Worm (Caenorhabditis elegans) whole organism, L4 larva: Measurements from ENCODE around the gene F40G9.12.

Experiments used
- D1046.2 ChIP-seq: fragments of 200-800 bp; sonication (Bioruptor generic); IDR thresholded peaks from 2 replicates; pipeline ENCODE4 v1.3.6; 2022; ENCODE audit warnings: missing genetic modification characterization, missing compliant biosample characterization
- F37D6.2 ChIP-seq: sonication (generic microtip); optimal IDR thresholded peaks from 2 replicates; lab custom pipeline; 2016; ENCODE audit warnings: mild to moderate bottlenecking, missing genetic modification characterization, missing compliant biosample characterization
- F44E2.7 ChIP-seq: fragments of 200-800 bp; sonication (Bioruptor generic); IDR thresholded peaks from 2 replicates; pipeline ENCODE4 v2.1.2; 2022; ENCODE audit warnings: missing genetic modification characterization, missing compliant biosample characterization
- R02D3.7 ChIP-seq: fragments of 150-350 bp; sonication (generic microtip); optimal IDR thresholded peaks from 3 replicates; lab custom pipeline; 2014; ENCODE audit warnings: missing biosample characterization, missing genetic modification characterization
- T20F7.1 ChIP-seq: fragments of 200-800 bp; sonication (Bioruptor generic); optimal IDR thresholded peaks from 2 replicates; lab custom pipeline; 2018; ENCODE audit warnings: mild to moderate bottlenecking, missing genetic modification characterization, missing compliant biosample characterization
- T26A8.4 ChIP-seq: fragments of 200-800 bp; sonication (Bioruptor generic); IDR thresholded peaks from 2 replicates; pipeline ENCODE4 v1.3.6; 2022; ENCODE audit warnings: missing genetic modification characterization, missing compliant biosample characterization
- Y48G9A.11 ChIP-seq: fragments of 200-800 bp; sonication (Bioruptor generic); IDR thresholded peaks from 2 replicates; pipeline ENCODE4 v1.3.6; 2022; ENCODE audit warnings: missing genetic modification reagents, missing genetic modification characterization, missing compliant biosample characterization
- ZK337.2 ChIP-seq: fragments of 200-800 bp; sonication (Bioruptor generic); IDR thresholded peaks from 2 replicates; pipeline ENCODE4 v1.3.6; 2022; ENCODE audit warnings: missing genetic modification reagents, missing genetic modification characterization, missing compliant biosample characterization
- aha-1 ChIP-seq: fragments of 150-350 bp; peaks from one replicate; lab custom pipeline; 2014; ENCODE audit warnings: missing biosample characterization, missing genetic modification characterization
- aly-2 ChIP-seq: sonication (generic microtip); optimal IDR thresholded peaks from 2 replicates; lab custom pipeline; 2018; ENCODE audit warnings: missing biosample characterization, missing genetic modification characterization
- arid-1 ChIP-seq: fragments of 200-800 bp; sonication (Bioruptor generic); conservative IDR thresholded peaks from 2 replicates; pipeline ENCODE4 v1.3.6; 2022; ENCODE audit warnings: missing genetic modification reagents, missing genetic modification characterization, missing compliant biosample characterization
- ceh-82 ChIP-seq: sonication (generic microtip); optimal IDR thresholded peaks from 2 replicates; lab custom pipeline; 2017; ENCODE audit warnings: missing biosample characterization, missing genetic modification characterization
- ces-1 ChIP-seq: fragments of 150-350 bp; sonication (generic microtip); optimal IDR thresholded peaks from 4 replicates; lab custom pipeline; 2014; ENCODE audit warnings: missing biosample characterization, missing genetic modification reagents, missing genetic modification characterization
- ctbp-1 ChIP-seq: fragments of 200-800 bp; sonication (Bioruptor generic); IDR thresholded peaks from 2 replicates; pipeline ENCODE4 v1.3.6; 2022; ENCODE audit warnings: missing genetic modification reagents, missing genetic modification characterization, missing compliant biosample characterization
- daf-12 ChIP-seq: fragments of 150-350 bp; optimal IDR thresholded peaks from 2 replicates; lab custom pipeline; 2014; ENCODE audit warnings: missing biosample characterization, missing genetic modification reagents, missing genetic modification characterization
- daf-19 ChIP-seq: fragments of 200-800 bp; sonication (Bioruptor generic); conservative IDR thresholded peaks from 2 replicates; pipeline ENCODE4 v1.3.6; 2022; ENCODE audit warnings: missing genetic modification characterization, missing compliant biosample characterization
- dmd-9 ChIP-seq: fragments of 200-800 bp; sonication (Bioruptor generic); IDR thresholded peaks from 2 replicates; pipeline ENCODE4 v1.3.6; 2022; ENCODE audit warnings: missing genetic modification reagents, missing genetic modification characterization, missing compliant biosample characterization
- egl-43 ChIP-seq: fragments of 200-800 bp; sonication (Bioruptor generic); IDR thresholded peaks from 2 replicates; pipeline ENCODE4 v1.3.6; 2022; ENCODE audit warnings: missing genetic modification reagents, missing genetic modification characterization, missing compliant biosample characterization
- hlh-11 ChIP-seq: fragments of 200-800 bp; sonication (Bioruptor generic); optimal IDR thresholded peaks from 2 replicates; lab custom pipeline; 2018; ENCODE audit warnings: mild to moderate bottlenecking, missing genetic modification characterization, missing compliant biosample characterization
- hlh-30 ChIP-seq: sonication (generic microtip); optimal IDR thresholded peaks from 2 replicates; lab custom pipeline; 2017; ENCODE audit warnings: antibody characterized with exemption, mild to moderate bottlenecking, missing genetic modification characterization, missing compliant biosample characterization; ENCODE audit not compliant: insufficient read depth
- hmg-1.1 ChIP-seq: fragments of 200-800 bp; sonication (Bioruptor generic); IDR thresholded peaks from 2 replicates; pipeline ENCODE4 v1.3.6; 2022; ENCODE audit warnings: missing genetic modification reagents, missing genetic modification characterization, missing compliant biosample characterization
- jun-1 ChIP-seq: fragments of 150-350 bp; optimal IDR thresholded peaks from 2 replicates; lab custom pipeline; 2014; ENCODE audit warnings: missing biosample characterization, missing genetic modification reagents, missing genetic modification characterization
- lim-7 ChIP-seq: fragments of 200-800 bp; sonication (Bioruptor generic); IDR thresholded peaks from 2 replicates; pipeline ENCODE4 v1.3.6; 2022; ENCODE audit warnings: missing genetic modification characterization, missing compliant biosample characterization
- lin-1 ChIP-seq: fragments of 200-800 bp; sonication (Bioruptor generic); IDR thresholded peaks from 2 replicates; pipeline ENCODE4 v1.3.6; 2022; ENCODE audit warnings: missing genetic modification reagents, missing genetic modification characterization, missing compliant biosample characterization
- lin-13 ChIP-seq: fragments of 150-350 bp; optimal IDR thresholded peaks from 2 replicates; lab custom pipeline; 2014; ENCODE audit warnings: missing biosample characterization, missing genetic modification reagents, missing genetic modification characterization
- lsy-2 ChIP-seq, 2 experiments: fragments of 150-350 bp in 1 of 2; sonication (generic microtip) in 1 of 2; optimal IDR thresholded peaks; 2 replicates each; lab custom pipeline; 2014 to 2017; ENCODE audit warnings: missing biosample characterization in 2 of 2, missing genetic modification characterization in 2 of 2
- madf-5 ChIP-seq, 2 experiments: fragments of 200-800 bp; sonication (Bioruptor generic); IDR thresholded peaks; 2 replicates each; pipeline ENCODE4 v1.3.6; 2022; ENCODE audit warnings: missing compliant biosample characterization in 2 of 2, missing genetic modification characterization in 2 of 2
- mdt-29 ChIP-seq: fragments of 200-800 bp; sonication (Bioruptor generic); IDR thresholded peaks from 2 replicates; pipeline ENCODE4 v1.3.6; 2022; ENCODE audit warnings: missing genetic modification reagents, missing genetic modification characterization, missing compliant biosample characterization
- mep-1 ChIP-seq: fragments of 150-350 bp; sonication (generic microtip); optimal IDR thresholded peaks from 3 replicates; lab custom pipeline; 2014; ENCODE audit warnings: missing biosample characterization, missing genetic modification characterization
- mes-2 ChIP-seq: sonication (generic microtip); optimal IDR thresholded peaks from 2 replicates; lab custom pipeline; 2016; ENCODE audit warnings: missing genotype, mild to moderate bottlenecking, missing genetic modification characterization, missing compliant biosample characterization; ENCODE audit not compliant: poor library complexity, severe bottlenecking
- mxl-2 ChIP-seq: fragments of 200-800 bp; sonication (Bioruptor generic); conservative IDR thresholded peaks from 2 replicates; pipeline ENCODE4 v1.3.6; 2022; ENCODE audit warnings: missing genetic modification reagents, missing genetic modification characterization, missing compliant biosample characterization
- mxl-3 ChIP-seq: fragments of 200-800 bp; sonication (Bioruptor generic); optimal IDR thresholded peaks from 2 replicates; lab custom pipeline; 2018; ENCODE audit warnings: mild to moderate bottlenecking, missing genetic modification characterization, missing compliant biosample characterization
- nhr-10 ChIP-seq: fragments of 150-350 bp; optimal IDR thresholded peaks from 2 replicates; lab custom pipeline; 2014; ENCODE audit warnings: missing biosample characterization, missing genetic modification characterization
- nhr-102 ChIP-seq: sonication (generic microtip); optimal IDR thresholded peaks from 2 replicates; lab custom pipeline; 2016; ENCODE audit warnings: mild to moderate bottlenecking, missing genetic modification characterization, moderate library complexity, missing compliant biosample characterization
- nhr-237 ChIP-seq: sonication (generic microtip); optimal IDR thresholded peaks from 2 replicates; lab custom pipeline; 2017; ENCODE audit warnings: missing biosample characterization, missing genetic modification characterization
- nhr-28 ChIP-seq: fragments of 150-350 bp; optimal IDR thresholded peaks from 2 replicates; lab custom pipeline; 2014; ENCODE audit warnings: missing biosample characterization, missing genetic modification characterization
- nhr-42 ChIP-seq: fragments of 200-800 bp; sonication (Bioruptor generic); IDR thresholded peaks from 2 replicates; pipeline ENCODE4 v1.3.6; 2022; ENCODE audit warnings: missing genetic modification characterization, missing compliant biosample characterization
- nhr-48 ChIP-seq: sonication (generic microtip); optimal IDR thresholded peaks from 2 replicates; lab custom pipeline; 2016; ENCODE audit warnings: mild to moderate bottlenecking, missing genetic modification characterization, missing compliant biosample characterization
- nhr-76 ChIP-seq: fragments of 150-350 bp; optimal IDR thresholded peaks from 2 replicates; lab custom pipeline; 2014; ENCODE audit warnings: missing biosample characterization, missing genetic modification characterization
- nhr-77 ChIP-seq: fragments of 150-350 bp; optimal IDR thresholded peaks from 2 replicates; lab custom pipeline; 2014; ENCODE audit warnings: missing biosample characterization, missing genetic modification characterization
- php-3 ChIP-seq: fragments of 200-800 bp; sonication (Bioruptor generic); IDR thresholded peaks from 2 replicates; pipeline ENCODE4 v1.3.6; 2022; ENCODE audit warnings: missing genetic modification reagents, missing genetic modification characterization, missing compliant biosample characterization
- rbr-2 ChIP-seq: sonication (generic microtip); optimal IDR thresholded peaks from 2 replicates; lab custom pipeline; 2016; ENCODE audit warnings: missing genotype, missing genetic modification characterization, missing compliant biosample characterization
- snpc-4 ChIP-seq: fragments of 150-350 bp; optimal IDR thresholded peaks from 2 replicates; lab custom pipeline; 2014; ENCODE audit warnings: missing biosample characterization, missing genetic modification characterization
- spr-1 ChIP-seq: sonication (generic microtip); optimal IDR thresholded peaks from 2 replicates; lab custom pipeline; 2016; ENCODE audit warnings: mild to moderate bottlenecking, missing genetic modification characterization, missing compliant biosample characterization
- spr-3 ChIP-seq: fragments of 200-800 bp; sonication (Bioruptor generic); optimal IDR thresholded peaks from 2 replicates; lab custom pipeline; 2018; ENCODE audit warnings: mild to moderate bottlenecking, missing genetic modification characterization, missing compliant biosample characterization
- unc-130 ChIP-seq: sonication (generic microtip); optimal IDR thresholded peaks from 2 replicates; lab custom pipeline; 2016; ENCODE audit warnings: missing genetic modification reagents, missing genetic modification characterization, missing compliant biosample characterization
- unc-39 ChIP-seq: sonication (generic microtip); optimal IDR thresholded peaks from 2 replicates; lab custom pipeline; 2017; ENCODE audit warnings: missing biosample characterization, missing genetic modification characterization
- unc-62 ChIP-seq, 3 experiments: fragments of 150-350 bp in 1 of 3; sonication (generic microtip); optimal IDR thresholded peaks in 2 of 3; peaks in 1 of 3; 1 replicate in 1 of 3; 2 replicates in 2 of 3; lab custom pipeline; 2014 to 2017; ENCODE audit warnings: missing biosample characterization in 3 of 3, missing genetic modification characterization in 3 of 3, missing genetic modification reagents in 3 of 3, missing genotype in 1 of 3
- vab-7 ChIP-seq: fragments of 200-800 bp; sonication (Bioruptor generic); IDR thresholded peaks from 2 replicates; pipeline ENCODE4 v1.3.6; 2022; ENCODE audit warnings: missing genetic modification reagents, missing genetic modification characterization, missing compliant biosample characterization
- zag-1 ChIP-seq: fragments of 150-350 bp; optimal IDR thresholded peaks from 2 replicates; lab custom pipeline; 2014; ENCODE audit warnings: missing biosample characterization, missing genetic modification characterization
- zfp-3 ChIP-seq: fragments of 200-800 bp; sonication (Bioruptor generic); conservative IDR thresholded peaks from 2 replicates; pipeline ENCODE4 v1.3.6; 2022; ENCODE audit warnings: missing genetic modification reagents, missing genetic modification characterization, missing compliant biosample characterization
- ztf-11 ChIP-seq: fragments of 150-350 bp; optimal IDR thresholded peaks from 2 replicates; lab custom pipeline; 2014; ENCODE audit warnings: missing biosample characterization, missing genetic modification characterization
- ztf-7 ChIP-seq: fragments of 150-350 bp; optimal IDR thresholded peaks from 2 replicates; lab custom pipeline; 2014; ENCODE audit warnings: missing biosample characterization, missing genetic modification characterization

Gene F40G9.12

DNA sequence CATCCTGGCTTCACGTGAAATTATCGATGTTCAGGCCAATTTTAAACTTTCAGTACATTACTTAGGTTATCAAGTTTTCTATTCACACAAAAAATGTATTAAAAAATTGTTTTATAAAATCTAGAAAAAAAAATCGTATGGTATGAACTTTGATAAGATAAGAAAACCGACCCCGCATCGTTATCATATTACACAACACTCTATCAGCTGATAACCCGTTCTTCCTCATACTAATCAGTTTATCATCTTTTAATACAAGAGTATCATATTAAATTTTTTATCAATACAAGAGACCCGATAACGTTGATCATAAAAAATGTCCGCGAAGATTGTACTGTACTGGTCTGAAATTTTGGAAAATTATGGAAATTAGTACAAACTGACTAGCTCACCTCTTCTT, 17.5 kb upstream of the F40G9.12 start (continued):
- TF ChIP-seq daf-19 (GFP tag; lab: Robert Waterston, UW) (no peak), hlh-11 (peak; percentile 92), lsy-2 (tag; optimal IDR thresholded peaks at IDR 0.05; lab: Kevin White, UChicago) (no peak), jun-1 (tag; lab: Kevin White, UChicago) (peak; percentile 52), unc-130 (GFP tag; lab: Kevin White, UChicago) (no peak), vab-7 (no peak), ceh-82 (no peak), nhr-77 (tag; lab: Kevin White, UChicago) (peak; percentile 94), mxl-3 (GFP tag; lab: Kevin White, UChicago) (no peak), nhr-28 (tag; lab: Kevin White, UChicago) (peak; percentile 99), aha-1 (tag; lab: Kevin White, UChicago) (no peak), unc-39 (tag; lab: Kevin White, UChicago) (no peak), arid-1 (GFP tag; lab: Robert Waterston, UW) (no peak), ZK337.2 (no peak), lin-1 (GFP tag; lab: Robert Waterston, UW) (peak; percentile 96), lim-7 (no peak), lin-13 (no peak), dmd-9 (no peak), egl-43 (GFP tag; lab: Robert Waterston, UW) (no peak), D1046.2 (GFP tag; lab: Robert Waterston, UW) (no peak), rbr-2 (tag; lab: Kevin White, UChicago) (no peak), ces-1 (GFP tag; lab: Kevin White, UChicago) (no peak), daf-12 (tag; lab: Kevin White, UChicago) (no peak), zag-1 (tag; lab: Kevin White, UChicago) (no peak), ztf-11 (tag; lab: Kevin White, UChicago) (no peak), spr-1 (tag; lab: Kevin White, UChicago) (no peak), nhr-102 (no peak), nhr-76 (no peak), madf-5 (GFP tag; IDR thresholded peaks at IDR 0.05; lab: Robert Waterston, UW) (no peak), mdt-29 (GFP tag; lab: Robert Waterston, UW) (no peak), F37D6.2 (tag; lab: Kevin White, UChicago) (no peak), nhr-48 (tag; lab: Kevin White, UChicago) (peak; percentile 1), ztf-7 (tag; lab: Kevin White, UChicago) (no peak), hmg-1.1 (no peak), T20F7.1 (GFP tag; lab: Kevin White, UChicago) (no peak), mep-1 (no peak), php-3 (GFP tag; lab: Robert Waterston, UW) (peak; percentile 94), T26A8.4 (GFP tag; lab: Robert Waterston, UW) (0 out of 2 replicates have a peak, but pooled peaks have one; percentile 19), aly-2 (no peak), mes-2 (tag; lab: Kevin White, UChicago) (no peak), nhr-10 (tag; lab: Kevin White, UChicago) (no peak), zfp-3 (no peak), Y48G9A.11 (GFP tag; lab: Robert Waterston, UW) (no peak), ctbp-1 (GFP tag; lab: Robert Waterston, UW) (no peak), mxl-2 (GFP tag; lab: Robert Waterston, UW) (no peak), nhr-237 (tag; lab: Kevin White, UChicago) (no peak), spr-3 (GFP tag; lab: Kevin White, UChicago) (no peak), snpc-4 (tag; lab: Kevin White, UChicago) (no peak), hlh-30 (tag; lab: Kevin White, UChicago) (no peak), unc-62 (GFP tag; optimal IDR thresholded peaks at IDR 0.05 in 1 of 2; lab: Kevin White, UChicago) (no peak), unc-62 (tag; optimal IDR thresholded peaks at IDR 0.05; lab: Kevin White, UChicago) (no peak), F44E2.7 (GFP tag; lab: Robert Waterston, UW) (no peak), R02D3.7 (no peak), nhr-42 (GFP tag; lab: Robert Waterston, UW) (no peak)
